Fruit fly (Drosophila melanogaster) whole organism: ENCODE results near the gene ver.

Experiments
- EcR ChIP-seq, 2 experiments: fragments of >200 bp; optimal IDR thresholded peaks; 2 replicates each; lab custom pipeline; 2017; ENCODE audit warnings: missing biosample characterization in 2 of 2, missing genetic modification characterization in 2 of 2, missing genetic modification reagents in 2 of 2
- psq ChIP-seq: fragments of >200 bp; optimal IDR thresholded peaks from 2 replicates; lab custom pipeline; 2017
- usp ChIP-seq: fragments of >200 bp; optimal IDR thresholded peaks from 2 replicates; lab custom pipeline; 2017; ENCODE audit warnings: missing biosample characterization, missing genetic modification characterization, mixed read lengths

DNA sequence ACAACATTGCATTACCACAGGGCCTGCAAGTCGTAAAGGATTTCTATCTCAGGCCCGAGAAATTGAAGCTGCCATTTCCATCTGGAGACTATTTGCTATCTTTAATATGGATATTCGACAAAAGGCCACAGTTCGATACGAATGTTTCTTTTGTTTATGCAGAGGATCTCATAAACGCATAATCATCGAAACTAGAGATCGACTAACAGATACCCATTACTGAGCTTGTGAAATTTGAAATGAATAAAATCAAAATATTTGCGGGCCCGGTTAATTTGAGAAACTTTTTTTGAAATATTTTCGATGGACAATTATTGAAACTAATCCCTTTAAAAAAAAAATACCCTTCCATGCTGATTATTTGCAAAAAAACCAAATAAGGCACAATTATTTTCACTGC, 37.6 kb upstream of the ver start:
- no peak for TF ChIP-seq psq (lab: Kevin White, UChicago)
- TF ChIP-seq EcR (GFP tag; optimal IDR thresholded peaks at IDR 0.05; lab: Kevin White, UChicago) = no peak
- no peak for TF ChIP-seq usp (GFP tag; lab: Kevin White, UChicago)
